Fruit fly (Drosophila melanogaster): ENCODE measurements around the gene Paics.

DNA sequence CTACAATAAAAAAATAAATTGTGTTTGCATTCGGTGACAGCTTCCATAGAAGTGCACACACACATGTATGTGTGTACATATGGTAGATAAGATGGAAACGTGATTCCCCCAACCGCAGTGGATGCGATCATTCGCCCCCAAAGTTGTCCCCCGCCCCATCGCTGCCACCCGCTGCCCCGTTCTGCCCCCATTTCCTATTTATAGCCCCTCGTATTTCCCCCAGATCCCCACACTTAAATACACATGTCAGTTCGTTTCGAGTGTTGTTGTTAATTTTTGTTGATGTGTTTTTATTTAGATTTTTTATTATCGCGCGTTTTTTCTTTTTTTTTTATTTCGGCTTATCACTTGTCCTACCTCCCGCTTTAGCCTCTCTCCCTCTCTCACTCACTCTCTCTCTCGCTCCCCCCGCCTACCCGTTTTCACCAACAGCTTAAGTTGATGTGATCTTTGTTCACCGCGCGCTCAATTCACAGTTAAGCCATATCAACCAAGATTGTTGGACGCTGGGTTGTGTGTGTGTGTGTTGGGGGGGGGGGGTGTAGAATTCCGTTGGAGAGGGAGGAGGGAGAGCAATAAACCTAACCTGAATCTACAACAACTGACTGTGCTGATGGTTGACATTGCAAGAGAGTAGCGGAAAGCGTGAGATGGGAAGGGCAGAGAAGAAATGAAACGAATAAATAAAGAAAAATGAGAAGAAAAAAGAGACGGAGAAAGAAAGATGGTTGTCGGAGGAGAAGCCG, 6.6 kb downstream of the Paics start:
- TF ChIP-seq OdsH (GFP tag; optimal IDR thresholded peaks at IDR 0.05) (no peak), esn (GFP tag; optimal IDR thresholded peaks at IDR 0.05) (no peak)

Data from whole organism, prepupa.